Worm (Caenorhabditis elegans) whole organism, L2 larva: ENCODE measurements around the gene T21C9.9.

Experiments
- F13H6.1 ChIP-seq: sonication (generic microtip); optimal IDR thresholded peaks from 2 replicates; lab custom pipeline; 2016; ENCODE audit warnings: missing genetic modification characterization, missing compliant biosample characterization
- Y55F3AM.14 ChIP-seq: fragments of 200-800 bp; sonication (Bioruptor generic); optimal IDR thresholded peaks from 2 replicates; lab custom pipeline; 2018; ENCODE audit warnings: mild to moderate bottlenecking, missing genetic modification characterization, missing compliant biosample characterization
- alr-1 ChIP-seq: fragments of 150-350 bp; optimal IDR thresholded peaks from 2 replicates; lab custom pipeline; 2014; ENCODE audit warnings: missing biosample characterization, missing genetic modification characterization
- ama-1 ChIP-seq: fragments of 150-350 bp; optimal IDR thresholded peaks from 2 replicates; lab custom pipeline; 2018; ENCODE audit warnings: inconsistent platforms
- blmp-1 ChIP-seq: sonication (generic microtip); optimal IDR thresholded peaks from 2 replicates; lab custom pipeline; 2017; ENCODE audit warnings: missing genetic modification characterization, mild to moderate bottlenecking, missing compliant biosample characterization, antibody characterized with exemption, moderate library complexity; ENCODE audit not compliant: insufficient read depth
- ceh-16 ChIP-seq: fragments of 150-350 bp; optimal IDR thresholded peaks from 2 replicates; lab custom pipeline; 2014; ENCODE audit warnings: missing biosample characterization, missing genetic modification characterization
- ceh-82 ChIP-seq: fragments of 150-350 bp; optimal IDR thresholded peaks from 2 replicates; lab custom pipeline; 2014; ENCODE audit warnings: missing biosample characterization, missing genetic modification characterization
- crh-2 ChIP-seq: sonication (generic microtip); optimal IDR thresholded peaks from 2 replicates; lab custom pipeline; 2017; ENCODE audit warnings: missing biosample characterization, missing genetic modification characterization
- dmd-4 ChIP-seq: sonication (generic microtip); optimal IDR thresholded peaks from 2 replicates; lab custom pipeline; 2017; ENCODE audit warnings: missing biosample characterization, missing genetic modification characterization
- elt-1 ChIP-seq: fragments of 150-350 bp; optimal IDR thresholded peaks from 2 replicates; lab custom pipeline; 2014; ENCODE audit warnings: missing biosample characterization, missing genetic modification characterization
- elt-3 ChIP-seq: sonication (generic microtip); optimal IDR thresholded peaks from 2 replicates; lab custom pipeline; 2017; ENCODE audit warnings: missing biosample characterization, missing genetic modification characterization
- fos-1 ChIP-seq: fragments of 150-350 bp; optimal IDR thresholded peaks from 2 replicates; lab custom pipeline; 2014; ENCODE audit warnings: missing biosample characterization, missing genetic modification characterization
- gmeb-1 ChIP-seq: fragments of 150-350 bp; optimal IDR thresholded peaks from 2 replicates; lab custom pipeline; 2014; ENCODE audit warnings: missing biosample characterization, missing genetic modification characterization
- lin-11 ChIP-seq: fragments of 150-350 bp; sonication (generic microtip); optimal IDR thresholded peaks from 2 replicates; lab custom pipeline; 2014; ENCODE audit warnings: missing biosample characterization, missing genetic modification characterization, inconsistent platforms, mixed read lengths
- lsy-2 ChIP-seq, 2 experiments: fragments of 150-350 bp in 1 of 2; sonication (generic microtip) in 1 of 2; optimal IDR thresholded peaks; 2 replicates each; lab custom pipeline; 2014 to 2017; ENCODE audit warnings: missing biosample characterization in 2 of 2, missing genetic modification characterization in 2 of 2
- mab-5 ChIP-seq: fragments of 150-350 bp; optimal IDR thresholded peaks from 2 replicates; lab custom pipeline; 2014; ENCODE audit warnings: missing biosample characterization, missing genetic modification characterization
- mbf-1 ChIP-seq: sonication (generic microtip); optimal IDR thresholded peaks from 2 replicates; lab custom pipeline; 2017; ENCODE audit warnings: missing biosample characterization, missing genetic modification characterization
- mdl-1 ChIP-seq, 2 experiments: fragments of 150-350 bp in 1 of 2; sonication (generic microtip) in 1 of 2; optimal IDR thresholded peaks; 2 replicates each; lab custom pipeline; 2017; ENCODE audit warnings: missing biosample characterization in 2 of 2, missing genetic modification characterization in 2 of 2
- nhr-11 ChIP-seq: fragments of 150-350 bp; optimal IDR thresholded peaks from 2 replicates; lab custom pipeline; 2014; ENCODE audit warnings: missing biosample characterization, missing genetic modification characterization
- nhr-12 ChIP-seq: fragments of 150-350 bp; optimal IDR thresholded peaks from 2 replicates; lab custom pipeline; 2014; ENCODE audit warnings: missing biosample characterization, missing genetic modification characterization
- nhr-129 ChIP-seq: fragments of 150-350 bp; optimal IDR thresholded peaks from 2 replicates; lab custom pipeline; 2014; ENCODE audit warnings: missing biosample characterization, missing genetic modification characterization
- nhr-21 ChIP-seq: fragments of 150-350 bp; optimal IDR thresholded peaks from 2 replicates; lab custom pipeline; 2014; ENCODE audit warnings: missing biosample characterization, missing genetic modification characterization
- nhr-237 ChIP-seq: fragments of 150-350 bp; optimal IDR thresholded peaks from 2 replicates; lab custom pipeline; 2014; ENCODE audit warnings: missing biosample characterization, missing genetic modification characterization
- nhr-6 ChIP-seq: fragments of 150-350 bp; optimal IDR thresholded peaks from 2 replicates; lab custom pipeline; 2014; ENCODE audit warnings: missing biosample characterization, missing genetic modification characterization
- nhr-77 ChIP-seq: fragments of 150-350 bp; optimal IDR thresholded peaks from 2 replicates; lab custom pipeline; 2014; ENCODE audit warnings: missing biosample characterization, missing genetic modification characterization
- peb-1 ChIP-seq: fragments of 150-350 bp; optimal IDR thresholded peaks from 2 replicates; lab custom pipeline; 2014; ENCODE audit warnings: missing biosample characterization, missing genetic modification characterization
- skn-1 ChIP-seq: sonication (generic microtip); optimal IDR thresholded peaks from 2 replicates; lab custom pipeline; 2017; ENCODE audit warnings: missing biosample characterization, missing genetic modification characterization
- sma-9 ChIP-seq, 2 experiments: fragments of 150-350 bp in 1 of 2; sonication (generic microtip) in 1 of 2; optimal IDR thresholded peaks; 2 replicates each; lab custom pipeline; 2014 to 2016; ENCODE audit warnings: missing genetic modification characterization in 2 of 2, mild to moderate bottlenecking in 1 of 2, missing biosample characterization in 1 of 2, missing compliant biosample characterization in 1 of 2, missing genetic modification reagents in 1 of 2, moderate library complexity in 1 of 2
- snpc-4 ChIP-seq: fragments of 150-350 bp; optimal IDR thresholded peaks from 2 replicates; lab custom pipeline; 2014; ENCODE audit warnings: missing biosample characterization, missing genetic modification characterization
- unc-39 ChIP-seq: fragments of 150-350 bp; optimal IDR thresholded peaks from 2 replicates; lab custom pipeline; 2014; ENCODE audit warnings: missing biosample characterization, missing genetic modification characterization
- unc-55 ChIP-seq: fragments of 150-350 bp; sonication (generic microtip); optimal IDR thresholded peaks from 3 replicates; lab custom pipeline; 2014; ENCODE audit warnings: missing biosample characterization, missing genetic modification reagents, missing genetic modification characterization
- unc-62 ChIP-seq: fragments of 150-350 bp; optimal IDR thresholded peaks from 2 replicates; lab custom pipeline; 2014; ENCODE audit warnings: missing biosample characterization, missing genetic modification reagents, missing genetic modification characterization
- zag-1 ChIP-seq: fragments of 150-350 bp; optimal IDR thresholded peaks from 2 replicates; lab custom pipeline; 2014; ENCODE audit warnings: missing biosample characterization, missing genetic modification characterization
- ztf-1 ChIP-seq: fragments of 200-800 bp; sonication (Bioruptor generic); conservative IDR thresholded peaks from 2 replicates; pipeline ENCODE4 v1.3.6; 2022; ENCODE audit warnings: missing genetic modification characterization, missing compliant biosample characterization
- ztf-11 ChIP-seq: sonication (generic microtip); optimal IDR thresholded peaks from 2 replicates; lab custom pipeline; 2017; ENCODE audit warnings: missing biosample characterization, missing genetic modification characterization
- ztf-4 ChIP-seq: fragments of 150-350 bp; optimal IDR thresholded peaks from 2 replicates; lab custom pipeline; 2014; ENCODE audit warnings: missing biosample characterization, missing genetic modification characterization

Gene T21C9.9

DNA sequence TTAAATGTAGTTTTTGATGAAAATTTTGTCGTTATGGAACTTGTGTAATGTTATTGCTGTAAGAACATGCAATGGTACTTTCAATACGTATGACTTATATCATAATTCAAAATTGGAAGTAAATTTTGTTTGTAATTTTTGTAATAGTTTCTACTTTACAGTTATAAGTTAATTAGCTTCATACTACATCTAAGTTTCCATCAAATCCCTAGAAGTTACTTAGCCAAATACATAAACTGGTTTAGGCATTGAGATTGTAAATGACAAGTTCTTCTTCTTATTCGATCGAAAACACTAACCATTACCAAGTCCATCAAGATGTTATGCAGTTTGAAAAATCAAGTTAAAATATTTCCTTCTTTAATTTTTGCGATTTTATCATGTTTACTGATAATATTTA lies 42.7 kb downstream of the T21C9.9 start, which contains the start of gene F32G8.2:
F32G8.2 (plus strand) TSS at position 301 of the 400 bp plus-strand sequence.
- no peak for TF ChIP-seq fos-1
- TF ChIP-seq nhr-21 (tag; lab: Kevin White, UChicago) = no peak
- no peak for TF ChIP-seq ama-1 (lab: Kevin White, UChicago)

ce11 chrV:10548981-10549380 lies 43.4 kb downstream of the T21C9.9 start, which contains the start of gene srd-34:
TSS of gene srd-34 (minus strand) at chrV:10549081.
- TF ChIP-seq alr-1 (tag; lab: Kevin White, UChicago) (no peak), nhr-237 (no peak), zag-1 (tag; lab: Kevin White, UChicago) (no peak), Y55F3AM.14 (GFP tag; lab: Kevin White, UChicago) (no peak), nhr-11 (tag; lab: Kevin White, UChicago) (no peak), lsy-2 (tag; optimal IDR thresholded peaks at IDR 0.05; lab: Kevin White, UChicago) (no peak), skn-1 (tag; lab: Kevin White, UChicago) (no peak), lin-11 (tag; lab: Kevin White, UChicago) (no peak), gmeb-1 (tag; lab: Kevin White, UChicago) (no peak), mab-5 (tag; lab: Kevin White, UChicago) (no peak), snpc-4 (tag; lab: Kevin White, UChicago) (no peak), elt-1 (tag; lab: Kevin White, UChicago) (no peak), dmd-4 (tag; lab: Kevin White, UChicago) (no peak), unc-62 (GFP tag; lab: Kevin White, UChicago) (no peak), ztf-11 (no peak), ztf-1 (GFP tag; lab: Robert Waterston, UW) (no peak)

DNA sequence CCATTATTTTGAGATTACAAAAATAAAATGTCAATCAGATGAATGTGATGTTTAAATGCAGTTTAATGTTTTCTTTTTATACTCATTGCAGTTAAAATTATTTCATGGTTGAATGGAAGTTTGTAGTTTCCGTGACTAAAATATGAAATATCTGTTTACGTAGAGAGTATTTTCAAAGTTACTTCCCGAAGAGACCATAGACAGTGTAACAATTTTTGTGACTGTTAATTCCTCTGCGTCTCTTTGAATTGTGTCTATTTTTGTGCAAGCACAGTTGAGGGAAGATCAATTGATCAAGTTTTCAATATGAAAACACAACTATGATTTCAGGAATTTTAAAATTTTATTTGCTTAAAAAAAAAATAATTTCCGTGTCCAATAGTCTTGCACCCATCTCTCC lies 45.6 kb downstream of the T21C9.9 start, which contains the start of gene F25D1.5:
F25D1.5 (minus strand) TSS at position 35 of the 400 bp plus-strand sequence.
- no peak for TF ChIP-seq mbf-1 (tag; lab: Kevin White, UChicago)
- no peak for TF ChIP-seq nhr-11 (tag; lab: Kevin White, UChicago)
- peak; percentile 24 for TF ChIP-seq crh-2 (tag; lab: Kevin White, UChicago)
- TF ChIP-seq blmp-1 (tag; lab: Kevin White, UChicago) = no peak
- TF ChIP-seq ceh-16 (tag; lab: Kevin White, UChicago) = no peak
- TF ChIP-seq fos-1 = peak; percentile 41
- no peak for TF ChIP-seq alr-1 (tag; lab: Kevin White, UChicago)
- no peak for TF ChIP-seq nhr-129 (tag; lab: Kevin White, UChicago)
- no peak for TF ChIP-seq unc-39 (tag; lab: Kevin White, UChicago)
- TF ChIP-seq nhr-6 (tag; lab: Kevin White, UChicago) = no peak
- TF ChIP-seq nhr-77 (tag; lab: Kevin White, UChicago) = peak; percentile 27
- no peak for TF ChIP-seq elt-1 (tag; lab: Kevin White, UChicago)
- no peak for TF ChIP-seq nhr-12
- no peak for TF ChIP-seq mdl-1 (tag; optimal IDR thresholded peaks at IDR 0.05; lab: Kevin White, UChicago)
- no peak for TF ChIP-seq ceh-82 (tag; lab: Kevin White, UChicago)
- TF ChIP-seq F13H6.1 (tag; lab: Kevin White, UChicago) = no peak
- no peak for TF ChIP-seq unc-62 (GFP tag; lab: Kevin White, UChicago)
- TF ChIP-seq peb-1 (tag; lab: Kevin White, UChicago) = no peak
- TF ChIP-seq ztf-4 (tag; lab: Kevin White, UChicago) = no peak
- peak; percentile 59 for TF ChIP-seq sma-9 (GFP tag; optimal IDR thresholded peaks at IDR 0.05; lab: Kevin White, UChicago)
- no peak for TF ChIP-seq sma-9 (tag; optimal IDR thresholded peaks at IDR 0.05; lab: Kevin White, UChicago)
- no peak for TF ChIP-seq zag-1 (tag; lab: Kevin White, UChicago)
- TF ChIP-seq Y55F3AM.14 (GFP tag; lab: Kevin White, UChicago) = no peak
- TF ChIP-seq elt-3 (tag; lab: Kevin White, UChicago) = no peak
- no peak for TF ChIP-seq lsy-2 (tag; optimal IDR thresholded peaks at IDR 0.05; lab: Kevin White, UChicago)
- TF ChIP-seq unc-55 = no peak
- TF ChIP-seq, all 48 proteins: peak for 4
